Worm (Caenorhabditis elegans) whole organism, midembryonic: Measurements from ENCODE around the gene vrk-1.
A peak's percentile ranks its signal among the peaks of the same experiment; 100 is the strongest.

Source experiments
- T22C8.4 ChIP-seq: fragments of 200-800 bp; sonication (Bioruptor generic); IDR thresholded peaks from 2 replicates; pipeline ENCODE4 v1.3.6; 2022; ENCODE audit warnings: missing genetic modification characterization, missing compliant biosample characterization
- cog-1 ChIP-seq: sonication (generic microtip); optimal IDR thresholded peaks from 2 replicates; lab custom pipeline; 2016; ENCODE audit warnings: missing genetic modification characterization, missing compliant biosample characterization
- flt-1 ChIP-seq: fragments of 200-800 bp; sonication (Bioruptor generic); IDR thresholded peaks from 2 replicates; pipeline ENCODE4 v1.3.6; 2022; ENCODE audit warnings: missing genetic modification characterization, missing compliant biosample characterization
- klf-2 ChIP-seq: fragments of 200-800 bp; sonication (Bioruptor generic); conservative IDR thresholded peaks from 2 replicates; pipeline ENCODE4 v1.3.6; 2022; ENCODE audit warnings: missing genetic modification reagents, missing genetic modification characterization, missing compliant biosample characterization
- ztf-23 ChIP-seq: fragments of 200-800 bp; sonication (Bioruptor generic); IDR thresholded peaks from 2 replicates; pipeline ENCODE4 v1.3.6; 2022; ENCODE audit warnings: missing genetic modification reagents, missing genetic modification characterization, missing compliant biosample characterization

ce11 chrII:5933962-5934422 is 12.2 kb downstream of the vrk-1 start:
- TF ChIP-seq flt-1 (no peak), T22C8.4 (GFP tag; lab: Robert Waterston, UW) (0 out of 2 replicates have a peak, but pooled peaks have one; percentile 6), cog-1 (tag; lab: Kevin White, UChicago) (no peak), klf-2 (GFP tag; lab: Robert Waterston, UW) (no peak), ztf-23 (GFP tag; lab: Robert Waterston, UW) (no peak)
